Fruit fly (Drosophila melanogaster): Measurements from ENCODE around the gene CG11251.
A peak's percentile ranks its signal among the peaks of the same experiment; 100 is the strongest.

Gene CG11251

dm6 chr3L:13084477-13084876 lies 5.3 kb downstream of the CG11251 start:
- TF ChIP-seq CG32121 (GFP tag; IDR thresholded peaks at IDR 0.05) (no peak), EcR (GFP tag; optimal IDR thresholded peaks at IDR 0.05) (no peak), CG8159 (tag; optimal IDR thresholded peaks at IDR 0.05) (no peak), rn (GFP tag; IDR thresholded peaks at IDR 0.05) (no peak), CG8301 (tag; optimal IDR thresholded peaks at IDR 0.05) (no peak), Ets98B (GFP tag; IDR thresholded peaks at IDR 0.05) (no peak), fd96Ca (GFP tag; IDR thresholded peaks at IDR 0.05) (no peak), CG12605 (GFP tag; IDR thresholded peaks at IDR 0.05) (no peak), Snoo (tag; optimal IDR thresholded peaks at IDR 0.05) (no peak), CG13204 (GFP tag; optimal IDR thresholded peaks at IDR 0.05) (no peak), CG34367 (tag; optimal IDR thresholded peaks at IDR 0.05) (no peak)

- TF ChIP-seq CG13204 (GFP tag; optimal IDR thresholded peaks at IDR 0.05) (no peak), CG34367 (tag; optimal IDR thresholded peaks at IDR 0.05) (no peak)
Measured at dm6 chr3L:13083432-13083831, 6.3 kb downstream of the CG11251 start.

- TF ChIP-seq Pif1B (GFP tag; optimal IDR thresholded peaks at IDR 0.05), result no peak
- TF ChIP-seq CG4496 (GFP tag; IDR thresholded peaks at IDR 0.05), result no peak
- TF ChIP-seq CG8159 (tag; optimal IDR thresholded peaks at IDR 0.05), result no peak
- TF ChIP-seq CG8301 (tag; optimal IDR thresholded peaks at IDR 0.05), result no peak
- TF ChIP-seq CG12605 (GFP tag; IDR thresholded peaks at IDR 0.05), result no peak
- TF ChIP-seq CG32121 (GFP tag; IDR thresholded peaks at IDR 0.05), result no peak
- TF ChIP-seq Pif1A (GFP tag; optimal IDR thresholded peaks at IDR 0.05), result no peak
- TF ChIP-seq CG34367 (tag; optimal IDR thresholded peaks at IDR 0.05), result no peak
- TF ChIP-seq CG10348 (GFP tag; IDR thresholded peaks at IDR 0.05), result no peak
- no peak for TF ChIP-seq Ets98B (GFP tag; IDR thresholded peaks at IDR 0.05)
- no peak for TF ChIP-seq CG14655 (GFP tag; optimal IDR thresholded peaks at IDR 0.05)
- no peak for TF ChIP-seq CG17806 (tag; optimal IDR thresholded peaks at IDR 0.05)
- no peak for TF ChIP-seq Snoo (tag; optimal IDR thresholded peaks at IDR 0.05)
- TF ChIP-seq rn (GFP tag; IDR thresholded peaks at IDR 0.05), result no peak
- no peak for TF ChIP-seq D1 (tag; optimal IDR thresholded peaks at IDR 0.05)
- TF ChIP-seq CG9948 (tag; optimal IDR thresholded peaks at IDR 0.05), result no peak
- TF ChIP-seq gl (tag; optimal IDR thresholded peaks at IDR 0.05), result no peak
- no peak for TF ChIP-seq EcR (GFP tag; optimal IDR thresholded peaks at IDR 0.05)
- no peak for TF ChIP-seq CG13204 (GFP tag; optimal IDR thresholded peaks at IDR 0.05)
Measured at dm6 chr3L:13081284-13081937, 8.4 kb downstream of the CG11251 start.

- TF ChIP-seq D1 (tag; optimal IDR thresholded peaks at IDR 0.05), result no peak
- TF ChIP-seq CG4496 (GFP tag; IDR thresholded peaks at IDR 0.05), result no peak
- TF ChIP-seq CG17806 (tag; optimal IDR thresholded peaks at IDR 0.05), result no peak
- no peak for TF ChIP-seq CG10348 (GFP tag; IDR thresholded peaks at IDR 0.05)
- no peak for TF ChIP-seq CG8159 (tag; optimal IDR thresholded peaks at IDR 0.05)
- no peak for TF ChIP-seq fd96Ca (GFP tag; IDR thresholded peaks at IDR 0.05)
- TF ChIP-seq CG12605 (GFP tag; IDR thresholded peaks at IDR 0.05), result no peak
- no peak for TF ChIP-seq CG9948 (tag; optimal IDR thresholded peaks at IDR 0.05)
- TF ChIP-seq CG34367 (tag; optimal IDR thresholded peaks at IDR 0.05), result no peak
- no peak for TF ChIP-seq Snoo (tag; optimal IDR thresholded peaks at IDR 0.05)
- no peak for TF ChIP-seq CG15710 (tag; optimal IDR thresholded peaks at IDR 0.05)
- no peak for TF ChIP-seq rn (GFP tag; IDR thresholded peaks at IDR 0.05)
- no peak for TF ChIP-seq Pif1A (GFP tag; optimal IDR thresholded peaks at IDR 0.05)
- TF ChIP-seq CG8301 (tag; optimal IDR thresholded peaks at IDR 0.05), result no peak
- no peak for TF ChIP-seq EcR (GFP tag; optimal IDR thresholded peaks at IDR 0.05)
- no peak for TF ChIP-seq CG32121 (GFP tag; IDR thresholded peaks at IDR 0.05)
- no peak for TF ChIP-seq CG14655 (GFP tag; optimal IDR thresholded peaks at IDR 0.05)
- TF ChIP-seq Pif1B (GFP tag; optimal IDR thresholded peaks at IDR 0.05), result no peak
- no peak for TF ChIP-seq Ets98B (GFP tag; IDR thresholded peaks at IDR 0.05)
Measured at dm6 chr3L:13080418-13080817, 9.4 kb downstream of the CG11251 start.

- TF ChIP-seq Snoo (tag; optimal IDR thresholded peaks at IDR 0.05) (no peak), CG4496 (GFP tag; IDR thresholded peaks at IDR 0.05) (no peak), gl (tag; optimal IDR thresholded peaks at IDR 0.05) (no peak), rn (GFP tag; IDR thresholded peaks at IDR 0.05) (no peak), Pif1B (GFP tag; optimal IDR thresholded peaks at IDR 0.05) (no peak)
Measured at dm6 chr3L:13077326-13077725, 12.4 kb downstream of the CG11251 start.

dm6 chr3L:13074084-13074624 lies 15.6 kb downstream of the CG11251 start:
- TF ChIP-seq CG15710 (tag; optimal IDR thresholded peaks at IDR 0.05), result no peak
- no peak for TF ChIP-seq CG17806 (tag; optimal IDR thresholded peaks at IDR 0.05)
- TF ChIP-seq Pif1B (GFP tag; optimal IDR thresholded peaks at IDR 0.05), result no peak
- no peak for TF ChIP-seq gl (tag; optimal IDR thresholded peaks at IDR 0.05)
- no peak for TF ChIP-seq CG8301 (tag; optimal IDR thresholded peaks at IDR 0.05)
- no peak for TF ChIP-seq rn (GFP tag; IDR thresholded peaks at IDR 0.05)

dm6 chr3L:13068293-13068692 lies 21.5 kb downstream of the CG11251 start:
- TF ChIP-seq Pif1A (GFP tag; optimal IDR thresholded peaks at IDR 0.05) (peak; percentile 6), CG10348 (GFP tag; IDR thresholded peaks at IDR 0.05) (no peak), CG15710 (tag; optimal IDR thresholded peaks at IDR 0.05) (no peak), D1 (tag; optimal IDR thresholded peaks at IDR 0.05) (no peak), Pif1B (GFP tag; optimal IDR thresholded peaks at IDR 0.05) (no peak), CG8301 (tag; optimal IDR thresholded peaks at IDR 0.05) (peak; percentile 15), CG8159 (tag; optimal IDR thresholded peaks at IDR 0.05) (no peak), CG17806 (tag; optimal IDR thresholded peaks at IDR 0.05) (peak; percentile 15), CG13204 (GFP tag; optimal IDR thresholded peaks at IDR 0.05) (no peak), Ets98B (GFP tag; IDR thresholded peaks at IDR 0.05) (no peak), CG34367 (tag; optimal IDR thresholded peaks at IDR 0.05) (no peak), fd96Ca (GFP tag; IDR thresholded peaks at IDR 0.05) (no peak), gl (tag; optimal IDR thresholded peaks at IDR 0.05) (no peak), CG9948 (tag; optimal IDR thresholded peaks at IDR 0.05) (peak; percentile 35), CG12605 (GFP tag; IDR thresholded peaks at IDR 0.05) (no peak), CG4496 (GFP tag; IDR thresholded peaks at IDR 0.05) (no peak), rn (GFP tag; IDR thresholded peaks at IDR 0.05) (no peak), CG32121 (GFP tag; IDR thresholded peaks at IDR 0.05) (no peak), CG14655 (GFP tag; optimal IDR thresholded peaks at IDR 0.05) (peak; percentile 46), EcR (GFP tag; optimal IDR thresholded peaks at IDR 0.05) (no peak), Snoo (tag; optimal IDR thresholded peaks at IDR 0.05) (no peak)

All from whole organism, pupa.